Fruit fly (Drosophila melanogaster): ENCODE measurements around the gene BORCS5.

Gene BORCS5

DNA sequence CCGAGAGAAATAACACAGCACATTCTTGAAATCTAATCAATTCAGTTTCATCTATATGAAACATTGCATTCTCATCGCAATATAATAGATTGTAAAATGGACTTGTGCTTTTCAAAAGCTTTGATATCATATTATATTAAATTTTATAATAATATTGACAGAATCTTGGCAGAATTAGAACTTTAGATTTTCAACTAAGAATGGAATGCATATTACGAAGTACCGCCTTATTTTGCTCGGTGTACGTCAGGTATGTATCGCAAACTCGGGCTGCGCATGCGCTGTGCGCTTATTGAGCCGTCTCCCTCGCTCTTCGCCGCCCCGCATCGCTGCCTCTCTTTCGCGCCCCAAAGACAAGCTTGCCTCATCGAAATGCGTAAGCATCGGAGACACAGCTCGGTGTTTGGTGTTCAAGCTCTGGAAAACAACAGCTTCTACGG lies 42.6 kb upstream of the BORCS5 start:
- peak; percentile 59 for TF ChIP-seq Hr39 (GFP tag; optimal IDR thresholded peaks at IDR 0.05)
- peak; percentile 88 for TF ChIP-seq CG34406 (GFP tag; optimal IDR thresholded peaks at IDR 0.05)
- peak; percentile 56 for TF ChIP-seq Sox14 (GFP tag; optimal IDR thresholded peaks at IDR 0.05)
- TF ChIP-seq lz (GFP tag; optimal IDR thresholded peaks at IDR 0.05) = peak; percentile 75
- TF ChIP-seq CG16779 (tag; optimal IDR thresholded peaks at IDR 0.05) = peak; percentile 78
- peak; percentile 68 for TF ChIP-seq Eip75B (GFP tag; optimal IDR thresholded peaks at IDR 0.05)
- TF ChIP-seq CG6163 (GFP tag; IDR thresholded peaks at IDR 0.05) = peak; percentile 80
- peak; percentile 80 for TF ChIP-seq net (GFP tag; optimal IDR thresholded peaks at IDR 0.05)
- TF ChIP-seq Smox (GFP tag; optimal IDR thresholded peaks at IDR 0.05) = peak; percentile 75
- peak; percentile 86 for TF ChIP-seq CG10631 (GFP tag; optimal IDR thresholded peaks at IDR 0.05)
- TF ChIP-seq CG11294 (GFP tag; IDR thresholded peaks at IDR 0.05) = peak; percentile 55
- peak; percentile 88 for TF ChIP-seq eg (GFP tag; IDR thresholded peaks at IDR 0.05)
- peak; percentile 83 for TF ChIP-seq fd59A (GFP tag; optimal IDR thresholded peaks at IDR 0.05)
- TF ChIP-seq vri (GFP tag; optimal IDR thresholded peaks at IDR 0.05) = peak; percentile 47
- peak; percentile 61 for TF ChIP-seq CG7368 (GFP tag; optimal IDR thresholded peaks at IDR 0.05)
- peak; percentile 81 for TF ChIP-seq CG3919 (GFP tag; optimal IDR thresholded peaks at IDR 0.05)
- peak; percentile 47 for TF ChIP-seq CG31627 (GFP tag; optimal IDR thresholded peaks at IDR 0.05)
- TF ChIP-seq svp (GFP tag) = peak; percentile 89
- no peak for TF ChIP-seq Eip93F (GFP tag; optimal IDR thresholded peaks at IDR 0.05)
- TF ChIP-seq CG6792 (GFP tag; optimal IDR thresholded peaks at IDR 0.05) = peak; percentile 82
- TF ChIP-seq CG15336 (GFP tag; IDR thresholded peaks at IDR 0.05) = peak; percentile 93
- TF ChIP-seq Hr38 (GFP tag; optimal IDR thresholded peaks at IDR 0.05) = no peak
- peak; percentile 94 for TF ChIP-seq Eip78C (GFP tag)
- peak; percentile 89 for TF ChIP-seq dac (GFP tag; optimal IDR thresholded peaks at IDR 0.05)
- peak; percentile 55 for TF ChIP-seq cyc (GFP tag; optimal IDR thresholded peaks at IDR 0.05)
- peak; percentile 95 for TF ChIP-seq CG8119 (GFP tag; IDR thresholded peaks at IDR 0.05)
- TF ChIP-seq fd85E (GFP tag; optimal IDR thresholded peaks at IDR 0.05) = peak; percentile 56
- peak; percentile 81 for TF ChIP-seq CG1621 (tag; optimal IDR thresholded peaks at IDR 0.05)
- TF ChIP-seq Ets96B (tag; optimal IDR thresholded peaks at IDR 0.05) = peak; percentile 89
- TF ChIP-seq dsx (GFP tag; optimal IDR thresholded peaks at IDR 0.05; ENCODE audit: poor library complexity, severe bottlenecking) = peak; percentile 89
- peak; percentile 86 for TF ChIP-seq Gug (GFP tag; IDR thresholded peaks at IDR 0.05)
- peak; percentile 92 for TF ChIP-seq CG6854 (GFP tag; optimal IDR thresholded peaks at IDR 0.05)
- peak; percentile 53 for TF ChIP-seq CG11902 (GFP tag; optimal IDR thresholded peaks at IDR 0.05)
- peak; percentile 84 for TF ChIP-seq esn (GFP tag; optimal IDR thresholded peaks at IDR 0.05)
- peak; percentile 86 for TF ChIP-seq CG10669 (GFP tag; optimal IDR thresholded peaks at IDR 0.05)
- peak; percentile 94 for TF ChIP-seq CG6276 (GFP tag; optimal IDR thresholded peaks at IDR 0.05)
- peak; percentile 44 for TF ChIP-seq Ets21C (GFP tag; optimal IDR thresholded peaks at IDR 0.05)
- peak; percentile 94 for TF ChIP-seq CG4318 (GFP tag; optimal IDR thresholded peaks at IDR 0.05)
- TF ChIP-seq CG6808 (GFP tag; optimal IDR thresholded peaks at IDR 0.05) = peak; percentile 92
- peak; percentile 72 for TF ChIP-seq Met (GFP tag; optimal IDR thresholded peaks at IDR 0.05)
- peak; percentile 53 for TF ChIP-seq fkh (GFP tag; optimal IDR thresholded peaks at IDR 0.05)
- TF ChIP-seq Sox102F (GFP tag; optimal IDR thresholded peaks at IDR 0.05) = peak; percentile 68
- peak; percentile 72 for TF ChIP-seq Sox15 (GFP tag; optimal IDR thresholded peaks at IDR 0.05)
- peak; percentile 79 for TF ChIP-seq Blimp-1 (GFP tag; optimal IDR thresholded peaks at IDR 0.05)
- TF ChIP-seq pdm3 (GFP tag; optimal IDR thresholded peaks at IDR 0.05) = peak; percentile 68
- peak; percentile 57 for TF ChIP-seq CG8319 (GFP tag; optimal IDR thresholded peaks at IDR 0.05)
- peak; percentile 82 for TF ChIP-seq acj6 (GFP tag; optimal IDR thresholded peaks at IDR 0.05)
- peak; percentile 86 for TF ChIP-seq achi (GFP tag; optimal IDR thresholded peaks at IDR 0.05)
- peak; percentile 78 for TF ChIP-seq Hr4 (GFP tag; optimal IDR thresholded peaks at IDR 0.05)
- peak; percentile 74 for TF ChIP-seq CG11762 (GFP tag; optimal IDR thresholded peaks at IDR 0.05; ENCODE audit: insufficient read depth)
- TF ChIP-seq ss (GFP tag; optimal IDR thresholded peaks at IDR 0.05) = peak; percentile 93
- peak; percentile 96 for TF ChIP-seq CG32006 (GFP tag; optimal IDR thresholded peaks at IDR 0.05)
